Fruit fly (Drosophila melanogaster) whole organism, prepupa: Measurements from ENCODE around the gene CG43645.

Source experiments
- CG10631 ChIP-seq: fragments of 200-800 bp; sonication (Bioruptor generic); optimal IDR thresholded peaks from 2 replicates; lab custom pipeline; 2016; ENCODE audit warnings: missing biosample characterization, missing genetic modification characterization
- CG10669 ChIP-seq: fragments of 200-800 bp; sonication (Bioruptor generic); optimal IDR thresholded peaks from 3 replicates; lab custom pipeline; 2018; ENCODE audit warnings: missing biosample characterization, mild to moderate bottlenecking, missing genetic modification characterization, moderate library complexity
- CG11294 ChIP-seq: fragments of 200-800 bp; sonication (Bioruptor generic); IDR thresholded peaks from 2 replicates; pipeline ENCODE4 v1.3.6; 2022; ENCODE audit warnings: missing biosample characterization, missing genetic modification characterization
- CG11902 ChIP-seq: fragments of 200-800 bp; sonication (Bioruptor generic); optimal IDR thresholded peaks from 3 replicates; lab custom pipeline; 2016; ENCODE audit warnings: missing biosample characterization, missing genetic modification characterization
- CG3032 ChIP-seq: fragments of 200-800 bp; optimal IDR thresholded peaks from 2 replicates; lab custom pipeline; 2019; ENCODE audit warnings: missing biosample characterization, mild to moderate bottlenecking, missing genetic modification characterization, moderate library complexity
- CG31627 ChIP-seq: fragments of 200-800 bp; sonication (Bioruptor generic); optimal IDR thresholded peaks from 3 replicates; lab custom pipeline; 2016; ENCODE audit warnings: missing biosample characterization, missing genetic modification characterization
- CG32006 ChIP-seq: fragments of 200-800 bp; sonication (Bioruptor generic); optimal IDR thresholded peaks from 3 replicates; lab custom pipeline; 2017; ENCODE audit warnings: missing biosample characterization, mild to moderate bottlenecking, missing genetic modification characterization
- CG34406 ChIP-seq: fragments of 200-800 bp; sonication (Bioruptor generic); optimal IDR thresholded peaks from 3 replicates; lab custom pipeline; 2016; ENCODE audit warnings: missing biosample characterization, missing genetic modification characterization
- CG4318 ChIP-seq: fragments of 200-800 bp; sonication (Bioruptor generic); optimal IDR thresholded peaks from 3 replicates; lab custom pipeline; 2017; ENCODE audit warnings: missing biosample characterization, mild to moderate bottlenecking, missing genetic modification characterization
- CG6163 ChIP-seq: fragments of 200-800 bp; sonication (Bioruptor generic); IDR thresholded peaks from 3 replicates; pipeline ENCODE4 v1.3.6; 2022; ENCODE audit warnings: missing biosample characterization, missing genetic modification characterization
- CG6276 ChIP-seq: fragments of 200-800 bp; sonication (Bioruptor generic); optimal IDR thresholded peaks from 2 replicates; lab custom pipeline; 2017; ENCODE audit warnings: missing biosample characterization, mild to moderate bottlenecking, missing genetic modification characterization
- CG6792 ChIP-seq: fragments of 200-800 bp; sonication (Bioruptor generic); optimal IDR thresholded peaks from 3 replicates; lab custom pipeline; 2016; ENCODE audit warnings: missing biosample characterization, missing genetic modification characterization
- CG6808 ChIP-seq: fragments of 200-800 bp; sonication (Bioruptor generic); optimal IDR thresholded peaks from 3 replicates; lab custom pipeline; 2017; ENCODE audit warnings: missing biosample characterization, missing genetic modification characterization, mild to moderate bottlenecking, moderate library complexity, missing genetic modification reagents
- CG6854 ChIP-seq: fragments of 200-800 bp; sonication (Bioruptor generic); optimal IDR thresholded peaks from 2 replicates; lab custom pipeline; 2017; ENCODE audit warnings: missing biosample characterization, mild to moderate bottlenecking, missing genetic modification characterization
- CG7368 ChIP-seq: fragments of 200-800 bp; sonication (Bioruptor generic); optimal IDR thresholded peaks from 3 replicates; lab custom pipeline; 2016; ENCODE audit warnings: missing biosample characterization, missing genetic modification characterization
- CG8119 ChIP-seq: fragments of 200-800 bp; sonication (Bioruptor generic); IDR thresholded peaks from 3 replicates; pipeline ENCODE4 v1.3.6; 2022; ENCODE audit warnings: missing biosample characterization, missing genetic modification characterization
- CG8319 ChIP-seq: fragments of 200-800 bp; sonication (Bioruptor generic); optimal IDR thresholded peaks from 3 replicates; lab custom pipeline; 2016; ENCODE audit warnings: missing biosample characterization, missing genetic modification characterization
- CG8632 ChIP-seq: fragments of 200-800 bp; sonication (Bioruptor generic); optimal IDR thresholded peaks from 3 replicates; lab custom pipeline; 2016; ENCODE audit warnings: missing biosample characterization, missing genetic modification characterization
- CG9139 ChIP-seq: fragments of 200-800 bp; sonication (Bioruptor generic); optimal IDR thresholded peaks from 3 replicates; lab custom pipeline; 2017; ENCODE audit warnings: missing biosample characterization, mild to moderate bottlenecking, missing genetic modification characterization
- Eip75B ChIP-seq: fragments of 200-800 bp; sonication (Bioruptor generic); optimal IDR thresholded peaks from 3 replicates; lab custom pipeline; 2016; ENCODE audit warnings: missing biosample characterization, missing genetic modification characterization
- Eip78C ChIP-seq: fragments of 200-800 bp; sonication (Bioruptor generic); peaks from one replicate; lab custom pipeline; 2016; ENCODE audit warnings: missing biosample characterization, missing genetic modification characterization
- Eip93F ChIP-seq: fragments of 200-800 bp; sonication (Bioruptor generic); optimal IDR thresholded peaks from 2 replicates; lab custom pipeline; 2016; ENCODE audit warnings: missing biosample characterization, mild to moderate bottlenecking, missing genetic modification characterization
- Ets21C ChIP-seq: fragments of 200-800 bp; sonication (Bioruptor generic); optimal IDR thresholded peaks from 3 replicates; lab custom pipeline; 2016; ENCODE audit warnings: missing biosample characterization, missing genetic modification characterization
- Gug ChIP-seq: fragments of 200-800 bp; sonication (Bioruptor generic); IDR thresholded peaks from 2 replicates; pipeline ENCODE4 v1.3.6; 2022; ENCODE audit warnings: missing biosample characterization, missing genetic modification characterization
- Hr38 ChIP-seq: sonication (Bioruptor generic); optimal IDR thresholded peaks from 2 replicates; lab custom pipeline; 2016; ENCODE audit warnings: missing biosample characterization, missing genetic modification characterization
- Hr39 ChIP-seq: fragments of 200-800 bp; sonication (Bioruptor generic); optimal IDR thresholded peaks from 2 replicates; lab custom pipeline; 2016; ENCODE audit warnings: missing biosample characterization, missing genetic modification characterization
- Hr4 ChIP-seq: fragments of 200-800 bp; sonication (Bioruptor generic); optimal IDR thresholded peaks from 3 replicates; lab custom pipeline; 2016; ENCODE audit warnings: missing biosample characterization, missing genetic modification characterization
- Lpt ChIP-seq: fragments of 200-800 bp; sonication (Bioruptor generic); optimal IDR thresholded peaks from 3 replicates; lab custom pipeline; 2016; ENCODE audit warnings: missing biosample characterization, missing genetic modification characterization
- Sox102F ChIP-seq: fragments of 200-800 bp; sonication (Bioruptor generic); optimal IDR thresholded peaks from 2 replicates; lab custom pipeline; 2016; ENCODE audit warnings: missing biosample characterization, mild to moderate bottlenecking, missing genetic modification characterization
- Sox14 ChIP-seq: fragments of 200-800 bp; sonication (Bioruptor generic); optimal IDR thresholded peaks from 3 replicates; lab custom pipeline; 2016; ENCODE audit warnings: missing biosample characterization, missing genetic modification characterization
- Sox15 ChIP-seq: fragments of 200-800 bp; sonication (Bioruptor generic); optimal IDR thresholded peaks from 3 replicates; lab custom pipeline; 2016; ENCODE audit warnings: missing biosample characterization, missing genetic modification characterization
- achi ChIP-seq: fragments of 200-800 bp; sonication (Bioruptor generic); optimal IDR thresholded peaks from 3 replicates; lab custom pipeline; 2016; ENCODE audit warnings: missing biosample characterization, missing genetic modification characterization
- acj6 ChIP-seq: fragments of 200-800 bp; sonication (Bioruptor generic); optimal IDR thresholded peaks from 3 replicates; lab custom pipeline; 2016; ENCODE audit warnings: missing biosample characterization, missing genetic modification characterization
- cyc ChIP-seq: fragments of 200-800 bp; sonication (Bioruptor generic); optimal IDR thresholded peaks from 3 replicates; lab custom pipeline; 2016; ENCODE audit warnings: missing biosample characterization, missing genetic modification characterization
- dac ChIP-seq: fragments of 200-800 bp; sonication (Bioruptor generic); optimal IDR thresholded peaks from 2 replicates; lab custom pipeline; 2017; ENCODE audit warnings: missing biosample characterization, mild to moderate bottlenecking, missing genetic modification characterization
- dsx ChIP-seq: fragments of 200-800 bp; optimal IDR thresholded peaks from 3 replicates; lab custom pipeline; 2019; ENCODE audit warnings: missing biosample characterization, mild to moderate bottlenecking, missing genetic modification characterization, moderate library complexity; ENCODE audit not compliant: poor library complexity, severe bottlenecking
- eg ChIP-seq: fragments of 200-800 bp; sonication (Bioruptor generic); IDR thresholded peaks from 3 replicates; pipeline ENCODE4 v1.3.6; 2022; ENCODE audit warnings: missing biosample characterization, missing genetic modification characterization
- esn ChIP-seq: fragments of 200-800 bp; sonication (Bioruptor generic); optimal IDR thresholded peaks from 2 replicates; lab custom pipeline; 2016; ENCODE audit warnings: missing biosample characterization, mild to moderate bottlenecking, missing genetic modification characterization, moderate library complexity
- fd59A ChIP-seq: fragments of 200-800 bp; sonication (Bioruptor generic); optimal IDR thresholded peaks from 2 replicates; lab custom pipeline; 2017; ENCODE audit warnings: missing biosample characterization, mild to moderate bottlenecking, missing genetic modification characterization, missing genetic modification reagents
- fkh ChIP-seq: fragments of 200-800 bp; sonication (Bioruptor generic); optimal IDR thresholded peaks from 3 replicates; lab custom pipeline; 2017; ENCODE audit warnings: missing biosample characterization, mild to moderate bottlenecking, missing genetic modification characterization, moderate library complexity
- lz ChIP-seq: fragments of 200-800 bp; sonication (Bioruptor generic); optimal IDR thresholded peaks from 3 replicates; lab custom pipeline; 2016; ENCODE audit warnings: missing biosample characterization, missing genetic modification characterization
- net ChIP-seq: fragments of 200-800 bp; sonication (Bioruptor generic); optimal IDR thresholded peaks from 3 replicates; lab custom pipeline; 2016; ENCODE audit warnings: missing biosample characterization, missing genetic modification characterization
- salr ChIP-seq, 2 experiments: fragments of 200-800 bp; sonication (Bioruptor generic); optimal IDR thresholded peaks; 3 replicates each; lab custom pipeline; 2016 to 2018; ENCODE audit warnings: missing biosample characterization in 2 of 2, missing genetic modification characterization in 2 of 2, mild to moderate bottlenecking in 1 of 2
- ss ChIP-seq, 2 experiments: fragments of 200-800 bp; sonication (Bioruptor generic); optimal IDR thresholded peaks; 2 replicates in 1 of 2; 3 replicates in 1 of 2; lab custom pipeline; 2017 to 2018; ENCODE audit warnings: mild to moderate bottlenecking in 2 of 2, missing biosample characterization in 2 of 2, missing genetic modification characterization in 2 of 2, moderate library complexity in 1 of 2
- svp ChIP-seq: fragments of 200-800 bp; sonication (Bioruptor generic); peaks from one replicate; lab custom pipeline; 2016; ENCODE audit warnings: missing biosample characterization, missing genetic modification characterization

Gene CG43645

DNA sequence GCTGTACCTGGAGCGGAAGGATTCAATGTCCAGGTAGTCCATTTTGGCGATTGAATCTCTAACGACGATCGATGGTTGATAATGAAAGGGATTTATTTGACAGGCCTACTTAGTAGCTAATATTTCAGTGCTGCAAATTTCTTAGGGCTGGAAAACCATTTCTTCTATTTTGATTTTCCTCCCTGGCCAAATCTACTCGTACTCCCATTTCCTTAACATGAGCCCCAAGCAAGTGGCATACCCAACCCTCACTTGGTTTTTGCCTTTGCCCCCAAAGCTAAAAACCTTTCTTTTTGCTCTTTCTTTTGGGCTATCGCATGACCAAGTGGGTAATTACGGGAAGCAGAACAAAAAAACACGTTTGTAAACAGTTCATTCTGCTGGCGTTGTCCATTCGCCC is 13.2 kb downstream of the CG43645 start, which contains the start of gene CG15142:
CG15142 (minus strand) TSS at position 101 of the 400 bp plus-strand sequence.
- TF ChIP-seq acj6 (GFP tag; lab: Kevin White, UChicago) (no peak), net (GFP tag; lab: Kevin White, UChicago) (no peak), esn (GFP tag; lab: Kevin White, UChicago) (no peak), dac (GFP tag; lab: Kevin White, UChicago) (no peak), CG6276 (GFP tag; lab: Kevin White, UChicago) (no peak), CG3032 (tag; lab: Kevin White, UChicago) (no peak), CG6808 (GFP tag; lab: Kevin White, UChicago) (no peak), Sox102F (GFP tag; lab: Kevin White, UChicago) (no peak), CG6163 (no peak), fd59A (GFP tag; lab: Kevin White, UChicago) (no peak), CG4318 (GFP tag; lab: Kevin White, UChicago) (no peak), Hr4 (GFP tag; lab: Kevin White, UChicago) (no peak), CG9139 (GFP tag; lab: Kevin White, UChicago) (no peak), Lpt (GFP tag; lab: Kevin White, UChicago) (no peak)

DNA sequence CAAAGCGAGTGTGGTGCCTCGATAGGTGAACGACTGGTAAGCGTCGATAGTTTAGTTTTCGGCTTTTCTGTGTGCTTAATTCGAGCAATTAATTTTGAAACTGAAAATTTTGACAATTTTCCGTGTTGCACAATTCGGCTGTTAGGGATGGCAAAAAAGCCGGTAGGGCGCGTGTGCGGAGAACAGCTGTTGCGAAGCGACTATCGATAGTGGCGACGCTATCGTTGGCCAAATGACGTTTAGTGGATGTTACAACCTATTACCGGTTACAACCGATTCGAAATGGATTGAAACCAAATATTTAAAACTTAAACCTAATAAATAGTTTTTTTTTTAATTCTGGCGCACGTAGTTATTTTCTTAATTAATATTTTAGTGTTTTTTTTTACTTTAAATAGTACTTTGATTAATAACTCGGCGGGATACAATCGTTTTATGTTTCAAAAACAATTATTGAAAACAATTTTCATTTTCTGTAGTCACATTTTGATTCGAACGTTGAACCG is 15.4 kb downstream of the CG43645 start, which contains the start of the genes mEFTs and Dhc36C:
mEFTs (minus strand) TSS at position 161 of the 506 bp plus-strand sequence.
Dhc36C (plus strand) TSS at position 456 of the 506 bp plus-strand sequence.
- TF ChIP-seq CG31627 (GFP tag; lab: Kevin White, UChicago): no peak
- TF ChIP-seq achi (GFP tag; lab: Kevin White, UChicago): peak; percentile 96

DNA sequence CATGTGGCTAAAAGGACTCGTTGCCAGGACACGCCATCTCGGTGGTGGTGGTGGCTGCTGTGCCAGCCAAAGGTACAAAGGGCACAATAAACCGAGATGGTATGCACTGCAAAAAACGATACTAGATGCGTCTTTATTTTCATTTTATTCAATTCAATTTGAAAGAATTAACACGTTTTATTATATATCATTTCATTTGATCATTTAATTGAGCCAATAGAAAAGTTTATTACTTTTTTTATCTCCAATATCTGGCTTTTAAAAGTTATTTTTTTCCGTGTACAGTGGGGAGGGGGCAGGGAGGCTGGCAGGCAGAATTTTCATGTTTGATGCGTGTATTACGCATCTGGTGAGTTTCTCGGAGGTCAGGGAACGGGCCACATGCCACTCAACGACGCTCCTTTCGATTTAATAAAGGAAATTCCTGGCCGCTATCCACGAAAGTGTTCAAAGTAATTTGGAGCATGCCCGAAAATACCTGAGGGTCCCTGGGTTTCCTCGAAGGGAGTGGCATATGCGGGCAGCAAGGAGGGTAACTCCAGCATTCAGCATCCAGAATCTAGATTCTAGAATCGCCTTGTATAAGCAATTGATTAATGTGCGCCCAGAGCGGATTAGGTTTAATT is 28.6 kb downstream of the CG43645 start:
- TF ChIP-seq CG31627 (GFP tag; lab: Kevin White, UChicago) (peak; percentile 60), fkh (GFP tag; lab: Kevin White, UChicago) (no peak), CG3032 (tag; lab: Kevin White, UChicago) (no peak), CG32006 (GFP tag; lab: Kevin White, UChicago) (peak; percentile 9), eg (no peak), fd59A (GFP tag; lab: Kevin White, UChicago) (peak; percentile 22), Sox102F (GFP tag; lab: Kevin White, UChicago) (peak; percentile 43), achi (GFP tag; lab: Kevin White, UChicago) (peak; percentile 44), CG8119 (GFP tag; lab: Robert Waterston, UW) (no peak), Sox14 (no peak), Sox15 (GFP tag; lab: Kevin White, UChicago) (peak; percentile 3), CG6854 (GFP tag; lab: Kevin White, UChicago) (no peak), CG6808 (GFP tag; lab: Kevin White, UChicago) (peak; percentile 53), CG11902 (GFP tag; lab: Kevin White, UChicago) (peak; percentile 1), Eip78C (GFP tag; lab: Kevin White, UChicago) (no peak), CG10631 (GFP tag; lab: Kevin White, UChicago) (peak; percentile 27), salr (GFP tag; optimal IDR thresholded peaks at IDR 0.05; lab: Kevin White, UChicago) (no peak), CG8632 (GFP tag; lab: Kevin White, UChicago) (peak; percentile 46), ss (GFP tag; optimal IDR thresholded peaks at IDR 0.05; lab: Kevin White, UChicago) (peak in 1 of 2 experiments; percentile 55), CG10669 (peak; percentile 53), CG34406 (GFP tag; lab: Kevin White, UChicago) (peak; percentile 38), CG6792 (peak; percentile 56), svp (GFP tag; lab: Kevin White, UChicago) (peak; percentile 87), CG7368 (GFP tag; lab: Kevin White, UChicago) (no peak), Gug (GFP tag; lab: Robert Waterston, UW) (no peak), Eip93F (GFP tag; lab: Kevin White, UChicago) (no peak), lz (GFP tag; lab: Kevin White, UChicago) (peak; percentile 58), CG11294 (no peak), dsx (no peak), CG8319 (peak; percentile 19), Hr38 (GFP tag; lab: Kevin White, UChicago) (no peak), dac (GFP tag; lab: Kevin White, UChicago) (no peak), CG6163 (0 out of 3 replicates have a peak, but pooled peaks have one; percentile 26), Ets21C (GFP tag; lab: Kevin White, UChicago) (peak; percentile 38), CG6276 (GFP tag; lab: Kevin White, UChicago) (no peak), Hr39 (peak; percentile 57), cyc (GFP tag; lab: Kevin White, UChicago) (no peak), Eip75B (GFP tag; lab: Kevin White, UChicago) (peak; percentile 44)
